Worm (Caenorhabditis elegans): ENCODE data around the gene C03B1.5.
A peak's percentile ranks its signal among the peaks of the same experiment; 100 is the strongest.

C03B1.5 gene

DNA sequence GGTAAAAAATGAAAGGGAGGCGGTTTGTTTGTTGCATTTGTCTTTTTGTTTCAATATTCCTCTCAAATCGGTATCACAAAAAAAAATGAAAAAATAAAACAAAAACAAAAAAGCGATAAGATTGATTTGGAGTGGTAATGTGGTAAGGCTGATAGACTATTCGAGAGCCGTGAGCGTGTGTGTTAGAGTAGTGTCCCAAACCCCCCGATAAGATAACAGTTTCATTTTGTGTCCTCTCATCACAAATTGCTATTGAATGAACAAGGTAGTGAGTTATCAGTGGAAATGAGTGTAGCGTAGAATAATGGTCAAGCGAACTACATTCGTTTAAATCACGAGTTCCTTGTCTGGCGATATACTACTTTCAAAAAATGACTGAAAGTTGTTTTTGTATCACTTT is 16.9 kb upstream of the C03B1.5 start (continued):
- peak; percentile 98 for TF ChIP-seq pqm-1 (tag; optimal IDR thresholded peaks at IDR 0.05)
- no peak for TF ChIP-seq tag-97 (GFP tag; IDR thresholded peaks at IDR 0.05)
- no peak for TF ChIP-seq F37D6.2 (tag; optimal IDR thresholded peaks at IDR 0.05)
- no peak for TF ChIP-seq nhr-42 (GFP tag; IDR thresholded peaks at IDR 0.05)
- no peak for TF ChIP-seq lin-39 (tag; optimal IDR thresholded peaks at IDR 0.05)
- peak; percentile 54; the same call in 1 of the 2 replicates for TF ChIP-seq T26A8.4 (GFP tag; IDR thresholded peaks at IDR 0.05)
- no peak for TF ChIP-seq arid-1 (GFP tag; conservative IDR thresholded peaks at IDR 0.05)
- peak; percentile 87 for TF ChIP-seq hlh-11 (tag; optimal IDR thresholded peaks at IDR 0.05)
- no peak for TF ChIP-seq snpc-4 (tag; optimal IDR thresholded peaks at IDR 0.05)
- no peak for TF ChIP-seq ceh-32 (tag; optimal IDR thresholded peaks at IDR 0.05; ENCODE audit: poor library complexity)
- TF ChIP-seq mxl-3 (GFP tag; optimal IDR thresholded peaks at IDR 0.05), result peak; percentile 6
- TF ChIP-seq lin-38 (GFP tag; IDR thresholded peaks at IDR 0.05), result no peak
- no peak for TF ChIP-seq hmg-1.1 (GFP tag; IDR thresholded peaks at IDR 0.05)
- no peak for TF ChIP-seq lim-7 (GFP tag; IDR thresholded peaks at IDR 0.05)
- peak; percentile 24 for TF ChIP-seq ztf-7 (tag; optimal IDR thresholded peaks at IDR 0.05)
- TF ChIP-seq aha-1 (tag), result peak; percentile 83
- TF ChIP-seq snpc-1.2 (GFP tag; IDR thresholded peaks at IDR 0.05), result no peak
- TF ChIP-seq ceh-28 (tag; optimal IDR thresholded peaks at IDR 0.05), result no peak
- TF ChIP-seq Y75B8A.6 (GFP tag; IDR thresholded peaks at IDR 0.05), result no peak
- no peak for TF ChIP-seq F26F4.8 (GFP tag; conservative IDR thresholded peaks at IDR 0.05)
- peak; percentile 13 to 23 for TF ChIP-seq unc-62 (GFP tag; optimal IDR thresholded peaks at IDR 0.05 in 1 of 2)
- TF ChIP-seq unc-62 (tag; optimal IDR thresholded peaks at IDR 0.05), result no peak
- TF ChIP-seq ceh-44 (GFP tag; IDR thresholded peaks at IDR 0.05), result no peak
- no peak for TF ChIP-seq ZK546.5 (tag; optimal IDR thresholded peaks at IDR 0.05)
- no peak for TF ChIP-seq vab-7 (GFP tag; IDR thresholded peaks at IDR 0.05)

DNA sequence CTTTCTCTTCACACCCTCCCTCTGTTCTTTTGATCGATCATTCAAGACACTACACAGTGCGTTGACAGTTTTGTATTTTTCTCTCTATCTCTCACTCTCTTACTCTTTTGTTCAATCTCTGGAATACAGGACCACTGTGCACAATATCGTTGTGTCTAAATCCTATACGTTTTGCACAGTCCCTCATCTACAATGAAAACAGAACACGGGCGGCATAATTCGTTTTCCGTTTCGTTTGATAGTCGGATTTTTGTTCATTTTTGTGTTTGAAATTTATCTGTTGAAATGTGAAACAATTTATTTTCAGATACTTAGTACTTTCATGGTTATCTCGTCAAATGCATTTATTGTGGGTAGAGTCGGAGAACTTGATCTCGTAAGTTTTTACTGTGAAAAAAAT is 13.9 kb upstream of the C03B1.5 start, which contains the start of gene C03B1.7:
Gene C03B1.7, plus strand, starts transcription at position 301 of the 400 bp plus-strand sequence.
- TF ChIP-seq zag-1 (tag; optimal IDR thresholded peaks at IDR 0.05), result no peak
- TF ChIP-seq unc-130 (GFP tag; optimal IDR thresholded peaks at IDR 0.05), result no peak
- TF ChIP-seq nhr-42 (GFP tag; IDR thresholded peaks at IDR 0.05), result no peak
- TF ChIP-seq zip-11 (GFP tag; IDR thresholded peaks at IDR 0.05), result no peak
- TF ChIP-seq F26F4.8 (GFP tag; conservative IDR thresholded peaks at IDR 0.05), result no peak
- no peak for TF ChIP-seq lin-38 (GFP tag; IDR thresholded peaks at IDR 0.05)
- TF ChIP-seq lin-1 (GFP tag; IDR thresholded peaks at IDR 0.05), result no peak

DNA sequence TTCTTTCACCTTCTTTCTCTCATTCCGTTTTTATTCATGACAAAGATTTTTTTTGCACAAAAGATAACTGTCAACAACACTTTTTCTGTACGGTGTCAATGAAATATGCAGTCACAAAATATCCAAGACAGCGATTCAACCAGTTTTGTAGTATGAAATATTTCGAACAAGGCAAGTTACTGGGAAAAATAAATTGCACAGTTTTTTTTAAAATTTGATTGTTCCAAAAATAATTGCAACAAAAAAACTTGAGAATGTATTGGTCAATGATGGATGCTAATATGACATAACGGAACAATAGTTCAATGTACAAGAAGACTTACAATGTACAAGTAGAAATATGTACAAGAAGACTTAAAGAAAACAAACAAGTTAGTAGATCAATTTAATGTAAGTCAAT is 9.6 kb upstream of the C03B1.5 start:
- TF ChIP-seq dmd-9 (GFP tag; IDR thresholded peaks at IDR 0.05), result no peak
- TF ChIP-seq unc-62 (GFP tag; optimal IDR thresholded peaks at IDR 0.05 in 1 of 2), result peak in 1 of 2 experiments; percentile 90
- no peak for TF ChIP-seq unc-62 (tag; optimal IDR thresholded peaks at IDR 0.05)

DNA sequence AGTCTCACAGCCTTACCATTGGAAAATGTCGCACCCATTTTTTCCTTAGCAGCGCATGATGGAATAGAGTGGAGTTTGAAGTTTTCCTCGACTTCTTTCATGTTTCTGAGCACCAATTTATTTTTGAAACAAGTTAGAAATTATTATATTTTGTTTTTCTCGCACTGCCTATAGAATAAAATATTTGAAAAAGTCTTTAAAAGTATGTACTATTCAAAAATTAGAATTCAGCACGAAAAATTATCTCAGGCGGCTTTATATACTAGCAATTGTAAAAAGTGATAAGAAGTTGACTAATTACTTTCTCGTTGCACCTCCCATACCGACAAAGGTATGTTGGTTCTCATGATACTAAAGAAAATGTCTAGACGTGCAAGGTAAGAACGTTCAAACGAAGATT is 8.4 kb upstream of the C03B1.5 start, which contains the start of gene C03B1.9:
Gene C03B1.9, minus strand, starts transcription at position 101 of the 400 bp plus-strand sequence.
- TF ChIP-seq mes-2 (tag; optimal IDR thresholded peaks at IDR 0.05; ENCODE audit: poor library complexity, severe bottlenecking) (no peak), zfp-3 (GFP tag; conservative IDR thresholded peaks at IDR 0.05) (no peak), lir-3 (tag; optimal IDR thresholded peaks at IDR 0.05) (no peak), F26F4.8 (GFP tag; conservative IDR thresholded peaks at IDR 0.05) (no peak), rbr-2 (tag; optimal IDR thresholded peaks at IDR 0.05) (no peak), pqm-1 (tag; optimal IDR thresholded peaks at IDR 0.05) (no peak), nhr-6 (tag; optimal IDR thresholded peaks at IDR 0.05) (no peak), hmg-1.1 (GFP tag; IDR thresholded peaks at IDR 0.05) (no peak), Y48G9A.11 (GFP tag; IDR thresholded peaks at IDR 0.05) (no peak), lin-39 (tag; optimal IDR thresholded peaks at IDR 0.05) (no peak), ceh-20 (GFP tag; IDR thresholded peaks at IDR 0.05) (no peak), Y5F2A.4 (GFP tag; optimal IDR thresholded peaks at IDR 0.05) (no peak), madf-9 (GFP tag; conservative IDR thresholded peaks at IDR 0.05) (no peak), tra-1 (GFP tag; IDR thresholded peaks at IDR 0.05) (no peak), aly-2 (tag; optimal IDR thresholded peaks at IDR 0.05) (no peak), aha-1 (tag) (no peak), dmd-8 (GFP tag; IDR thresholded peaks at IDR 0.05) (no peak), lin-29 (GFP tag; IDR thresholded peaks at IDR 0.05) (no peak), ceh-62 (tag; optimal IDR thresholded peaks at IDR 0.05) (no peak), Y75B8A.6 (GFP tag; IDR thresholded peaks at IDR 0.05) (no peak)
